Worm (Caenorhabditis elegans) whole organism, L1 larva: ENCODE data around the gene acl-1.

Experiments
- aly-2 ChIP-seq: fragments of 150-350 bp; optimal IDR thresholded peaks from 2 replicates; lab custom pipeline; 2014; ENCODE audit warnings: missing biosample characterization, missing genetic modification characterization
- egl-13 ChIP-seq: sonication (generic microtip); optimal IDR thresholded peaks from 2 replicates; lab custom pipeline; 2016; ENCODE audit warnings: missing genotype, missing genetic modification reagents, missing genetic modification characterization, missing compliant biosample characterization
- lin-13 ChIP-seq: fragments of 150-350 bp; optimal IDR thresholded peaks from 2 replicates; lab custom pipeline; 2014; ENCODE audit warnings: missing biosample characterization, missing genetic modification reagents, missing genetic modification characterization
- nhr-12 ChIP-seq: sonication (generic microtip); optimal IDR thresholded peaks from 2 replicates; lab custom pipeline; 2017; ENCODE audit warnings: missing biosample characterization, missing genetic modification characterization
- swsn-7 ChIP-seq: sonication (generic microtip); optimal IDR thresholded peaks from 2 replicates; lab custom pipeline; 2016; ENCODE audit warnings: missing genetic modification characterization, missing compliant biosample characterization

DNA sequence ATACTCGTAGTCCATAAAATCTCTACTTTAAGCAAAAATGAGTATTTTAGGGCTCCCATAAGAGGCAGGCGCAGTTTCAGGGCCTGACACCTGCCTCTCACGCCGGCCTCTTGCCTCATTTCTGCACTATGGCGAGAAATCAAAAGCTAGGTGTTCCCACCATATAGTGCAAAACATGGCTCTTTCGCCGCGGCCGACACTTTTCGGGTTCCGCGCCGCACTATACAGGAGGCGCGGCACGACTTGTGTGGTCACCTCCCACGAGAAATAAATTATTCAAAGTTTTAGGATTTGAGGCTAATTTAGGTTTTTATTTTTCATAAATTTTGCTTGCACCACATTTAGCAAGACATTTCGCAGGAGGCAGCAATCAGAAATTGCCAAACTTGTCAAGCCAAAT, 42.8 kb downstream of the acl-1 start:
- TF ChIP-seq swsn-7, result no peak
- no peak for TF ChIP-seq aly-2 (tag; lab: Kevin White, UChicago)
- no peak for TF ChIP-seq egl-13 (tag; lab: Kevin White, UChicago)
- no peak for TF ChIP-seq nhr-12
- TF ChIP-seq lin-13, result no peak
